Worm (Caenorhabditis elegans): ENCODE data around the gene gon-4.

DNA sequence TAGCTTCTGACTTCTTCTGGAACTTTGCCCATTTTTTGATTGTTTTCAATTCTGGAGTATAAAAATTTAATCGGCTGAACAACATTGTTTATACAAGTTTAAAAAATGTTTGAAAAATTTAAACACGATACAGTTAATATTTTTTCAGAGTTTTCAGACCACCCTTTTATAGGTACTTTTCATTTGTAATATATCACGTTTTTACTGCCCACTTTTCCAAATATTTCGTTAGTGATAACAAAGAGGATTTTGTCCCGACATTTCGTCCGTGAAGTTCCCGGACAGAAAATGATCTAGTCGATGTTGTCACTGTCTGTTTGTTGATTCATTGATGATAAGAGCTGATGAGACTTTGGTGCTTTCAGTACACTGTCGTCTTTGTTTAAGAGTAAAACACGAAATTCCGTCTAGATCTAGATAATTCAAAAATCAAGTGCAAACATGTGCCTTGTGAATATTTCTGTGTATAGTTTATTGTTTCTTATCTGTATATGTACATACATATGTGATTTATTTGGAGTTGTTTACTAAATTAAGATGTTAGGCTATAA is 37.7 kb downstream of the gon-4 start, which contains the start of gene ech-9:
- TF ChIP-seq nfya-1 (tag; optimal IDR thresholded peaks at IDR 0.05) (no peak), ceh-14 (tag; optimal IDR thresholded peaks at IDR 0.05) (no peak), dmd-4 (tag; optimal IDR thresholded peaks at IDR 0.05; ENCODE audit: borderline replicate concordance) (no peak), hlh-15 (tag; optimal IDR thresholded peaks at IDR 0.05) (no peak)

Measured in whole organism, late embryonic.